Fruit fly (Drosophila melanogaster) whole organism, embryonic: ENCODE data around the gene wrd.

ENCODE experiments used
- Atf-2 ChIP-seq: fragments of 200-800 bp; sonication (Bioruptor generic); optimal IDR thresholded peaks from 2 replicates; lab custom pipeline; 2016; ENCODE audit warnings: missing biosample characterization, missing genetic modification characterization
- Bdp1 ChIP-seq: fragments of 200-800 bp; sonication (Bioruptor generic); optimal IDR thresholded peaks from 3 replicates; lab custom pipeline; 2016; ENCODE audit warnings: missing biosample characterization, missing genetic modification characterization
- CG10147 ChIP-seq: fragments of 200-800 bp; sonication (Bioruptor generic); optimal IDR thresholded peaks from 2 replicates; lab custom pipeline; 2019; ENCODE audit warnings: missing biosample characterization, mild to moderate bottlenecking, missing genetic modification characterization, moderate library complexity
- CG1024 ChIP-seq: fragments of 200-800 bp; sonication (Bioruptor generic); IDR thresholded peaks from 2 replicates; pipeline ENCODE4 v1.3.6; 2022; ENCODE audit warnings: missing biosample characterization, missing genetic modification characterization
- CG10267 ChIP-seq: fragments of 200-800 bp; sonication (Bioruptor generic); optimal IDR thresholded peaks from 2 replicates; lab custom pipeline; 2018; ENCODE audit warnings: missing biosample characterization, mild to moderate bottlenecking, missing genetic modification characterization, moderate library complexity
- CG11247 ChIP-seq: fragments of 200-800 bp; sonication (Bioruptor generic); IDR thresholded peaks from 2 replicates; pipeline ENCODE4 v1.3.6; 2022; ENCODE audit warnings: missing biosample characterization, missing genetic modification characterization
- CG14710 ChIP-seq: fragments of 200-800 bp; sonication (Bioruptor generic); optimal IDR thresholded peaks from 3 replicates; lab custom pipeline; 2019; ENCODE audit warnings: missing biosample characterization, mild to moderate bottlenecking, missing genetic modification characterization, moderate library complexity
- CG15514 ChIP-seq: fragments of 200-800 bp; sonication (Bioruptor generic); optimal IDR thresholded peaks from 3 replicates; lab custom pipeline; 2017; ENCODE audit warnings: missing biosample characterization, missing genetic modification characterization, mild to moderate bottlenecking, moderate library complexity, missing genetic modification reagents
- CG16863 ChIP-seq: fragments of 200-800 bp; sonication (Bioruptor generic); optimal IDR thresholded peaks from 3 replicates; lab custom pipeline; 2016; ENCODE audit warnings: missing biosample characterization, missing genetic modification characterization
- CG17328 ChIP-seq: fragments of 200-800 bp; sonication (Bioruptor generic); IDR thresholded peaks from 2 replicates; pipeline ENCODE4 v1.3.6; 2022; ENCODE audit warnings: missing biosample characterization, missing genetic modification characterization
- CG17385 ChIP-seq: fragments of 200-800 bp; sonication (Bioruptor generic); optimal IDR thresholded peaks from 3 replicates; lab custom pipeline; 2018; ENCODE audit warnings: missing biosample characterization, mild to moderate bottlenecking, missing genetic modification characterization
- CG1792 ChIP-seq: fragments of 200-800 bp; sonication (Bioruptor generic); optimal IDR thresholded peaks from 2 replicates; lab custom pipeline; 2016; ENCODE audit warnings: missing biosample characterization, missing genetic modification characterization
- CG1832 ChIP-seq: fragments of 200-800 bp; sonication (Bioruptor generic); optimal IDR thresholded peaks from 2 replicates; lab custom pipeline; 2017; ENCODE audit warnings: missing biosample characterization, mild to moderate bottlenecking, missing genetic modification characterization, inconsistent platforms
- CG18476 ChIP-seq: fragments of 200-800 bp; sonication (Bioruptor generic); optimal IDR thresholded peaks from 2 replicates; lab custom pipeline; 2016; ENCODE audit warnings: missing biosample characterization, mild to moderate bottlenecking, missing genetic modification characterization
- CG31224 ChIP-seq: fragments of 200-800 bp; sonication (Bioruptor generic); IDR thresholded peaks from 2 replicates; pipeline ENCODE4 v1.3.6; 2022; ENCODE audit warnings: missing biosample characterization, missing genetic modification characterization
- CG33557 ChIP-seq: fragments of 200-800 bp; sonication (Bioruptor generic); optimal IDR thresholded peaks from 2 replicates; lab custom pipeline; 2019; ENCODE audit warnings: missing biosample characterization, mild to moderate bottlenecking, missing genetic modification characterization, moderate library complexity
- CG6689 ChIP-seq: fragments of 200-800 bp; sonication (Bioruptor generic); IDR thresholded peaks from 2 replicates; pipeline ENCODE4 v1.3.6; 2022; ENCODE audit warnings: missing biosample characterization, missing genetic modification characterization
- CG6765 ChIP-seq: fragments of 200-800 bp; sonication (Bioruptor generic); optimal IDR thresholded peaks from 3 replicates; lab custom pipeline; 2017; ENCODE audit warnings: missing biosample characterization, mild to moderate bottlenecking, missing genetic modification characterization
- CG7839 ChIP-seq: fragments of 200-800 bp; sonication (Bioruptor generic); optimal IDR thresholded peaks from 3 replicates; lab custom pipeline; 2018; ENCODE audit warnings: missing biosample characterization, mild to moderate bottlenecking, missing genetic modification characterization, moderate library complexity
- CG8281 ChIP-seq: fragments of 200-800 bp; sonication (Bioruptor generic); optimal IDR thresholded peaks from 2 replicates; lab custom pipeline; 2018; ENCODE audit warnings: missing biosample characterization, mild to moderate bottlenecking, missing genetic modification characterization, moderate library complexity
- CG9797 ChIP-seq: fragments of 200-800 bp; sonication (Bioruptor generic); optimal IDR thresholded peaks from 3 replicates; lab custom pipeline; 2018; ENCODE audit warnings: missing biosample characterization, mild to moderate bottlenecking, missing genetic modification characterization
- CTCF ChIP-seq: fragments of 200-800 bp; sonication (Bioruptor generic); optimal IDR thresholded peaks from 2 replicates; lab custom pipeline; 2017; ENCODE audit warnings: missing biosample characterization, mild to moderate bottlenecking, missing genetic modification characterization, moderate library complexity
- Chrac-16 ChIP-seq: fragments of 200-800 bp; sonication (Bioruptor generic); optimal IDR thresholded peaks from 3 replicates; lab custom pipeline; 2016; ENCODE audit warnings: missing biosample characterization, missing genetic modification characterization
- D ChIP-seq, 2 experiments: fragments of 200-800 bp in 1 of 2; fragments of >200 bp in 1 of 2; sonication (Bioruptor generic) in 1 of 2; optimal IDR thresholded peaks; 2 replicates in 1 of 2; 3 replicates in 1 of 2; lab custom pipeline; 2017; ENCODE audit warnings: mild to moderate bottlenecking in 1 of 2, missing biosample characterization in 1 of 2, missing genetic modification characterization in 1 of 2, missing genetic modification reagents in 1 of 2
- D19A ChIP-seq: fragments of 200-800 bp; optimal IDR thresholded peaks from 3 replicates; lab custom pipeline; 2019; ENCODE audit warnings: missing biosample characterization, mild to moderate bottlenecking, missing genetic modification characterization, moderate library complexity
- MTF-1 ChIP-seq: fragments of 200-800 bp; sonication (Bioruptor generic); optimal IDR thresholded peaks from 2 replicates; lab custom pipeline; 2018; ENCODE audit warnings: missing biosample characterization, mild to moderate bottlenecking, missing genetic modification characterization, borderline replicate concordance
- Oaz ChIP-seq: fragments of 200-800 bp; sonication (Bioruptor generic); IDR thresholded peaks from 2 replicates; pipeline ENCODE4 v1.3.6; 2022; ENCODE audit warnings: missing biosample characterization, missing genetic modification characterization
- Rfx ChIP-seq: fragments of 200-800 bp; sonication (Bioruptor generic); IDR thresholded peaks from 2 replicates; pipeline ENCODE4 v1.3.6; 2022; ENCODE audit warnings: missing biosample characterization, missing genetic modification characterization
- Six4 ChIP-seq: fragments of 200-800 bp; sonication (Bioruptor generic); optimal IDR thresholded peaks from 2 replicates; lab custom pipeline; 2016; ENCODE audit warnings: missing biosample characterization, missing genetic modification characterization
- Sry-δ ChIP-seq: fragments of 200-800 bp; sonication (Bioruptor generic); optimal IDR thresholded peaks from 2 replicates; lab custom pipeline; 2016; ENCODE audit warnings: missing biosample characterization, missing genetic modification characterization
- YL-1 ChIP-seq: fragments of 200-800 bp; sonication (Bioruptor generic); optimal IDR thresholded peaks from 3 replicates; lab custom pipeline; 2017; ENCODE audit warnings: missing biosample characterization, mild to moderate bottlenecking, missing genetic modification characterization
- abd-A ChIP-seq: fragments of 200-800 bp; sonication (Bioruptor generic); optimal IDR thresholded peaks from 3 replicates; lab custom pipeline; 2019; ENCODE audit warnings: missing biosample characterization, mild to moderate bottlenecking, missing genetic modification characterization, moderate library complexity
- ara ChIP-seq: fragments of 200-800 bp; sonication (Bioruptor generic); IDR thresholded peaks from 2 replicates; pipeline ENCODE4 v1.3.6; 2022; ENCODE audit warnings: missing biosample characterization, missing genetic modification characterization
- chn ChIP-seq: fragments of 200-800 bp; sonication (Bioruptor generic); optimal IDR thresholded peaks from 2 replicates; lab custom pipeline; 2016; ENCODE audit warnings: missing biosample characterization, missing genetic modification characterization
- esg ChIP-seq: fragments of 200-800 bp; sonication (Bioruptor generic); conservative IDR thresholded peaks from 2 replicates; pipeline ENCODE4 v1.3.6; 2022; ENCODE audit warnings: missing biosample characterization, missing genetic modification characterization
- fd3F ChIP-seq: fragments of 200-800 bp; sonication (Bioruptor generic); optimal IDR thresholded peaks from 2 replicates; lab custom pipeline; 2018; ENCODE audit warnings: missing biosample characterization, mild to moderate bottlenecking, missing genetic modification characterization, moderate library complexity
- fru ChIP-seq: fragments of >200 bp; optimal IDR thresholded peaks from 2 replicates; lab custom pipeline; 2017
- gfzf ChIP-seq: fragments of 200-800 bp; sonication (Bioruptor generic); optimal IDR thresholded peaks from 2 replicates; lab custom pipeline; 2016; ENCODE audit warnings: missing biosample characterization, mild to moderate bottlenecking, missing genetic modification characterization, moderate library complexity
- h ChIP-seq: fragments of >200 bp; optimal IDR thresholded peaks from 2 replicates; lab custom pipeline; 2017
- lmd ChIP-seq: fragments of 200-800 bp; sonication (Bioruptor generic); IDR thresholded peaks from 2 replicates; pipeline ENCODE4 v1.3.6; 2022; ENCODE audit warnings: missing biosample characterization, missing genetic modification characterization
- pita ChIP-seq: fragments of 200-800 bp; sonication (Bioruptor generic); optimal IDR thresholded peaks from 2 replicates; lab custom pipeline; 2017; ENCODE audit warnings: missing biosample characterization, mild to moderate bottlenecking, missing genetic modification characterization
- psq ChIP-seq: fragments of 200-800 bp; sonication (Bioruptor generic); optimal IDR thresholded peaks from 2 replicates; lab custom pipeline; 2017; ENCODE audit warnings: missing biosample characterization, missing genetic modification characterization
- ranshi ChIP-seq: fragments of 200-800 bp; sonication (Bioruptor generic); IDR thresholded peaks from 2 replicates; pipeline ENCODE4 v1.3.6; 2022; ENCODE audit warnings: missing biosample characterization, missing genetic modification characterization
- rib ChIP-seq: fragments of 200-800 bp; sonication (Bioruptor generic); IDR thresholded peaks from 2 replicates; pipeline ENCODE4 v1.3.6; 2022; ENCODE audit warnings: missing biosample characterization, missing genetic modification characterization
- sisA ChIP-seq: fragments of 200-800 bp; sonication (Bioruptor generic); IDR thresholded peaks from 2 replicates; pipeline ENCODE4 v1.3.6; 2022; ENCODE audit warnings: missing biosample characterization, missing genetic modification characterization
- slp2 ChIP-seq: fragments of 200-800 bp; sonication (Bioruptor generic); optimal IDR thresholded peaks from 2 replicates; lab custom pipeline; 2016; ENCODE audit warnings: missing biosample characterization, missing genetic modification characterization
- sna ChIP-seq: fragments of 200-800 bp; sonication (Bioruptor generic); IDR thresholded peaks from 2 replicates; pipeline ENCODE4 v1.3.6; 2022; ENCODE audit warnings: missing biosample characterization, missing genetic modification characterization; ENCODE audit not compliant: partially characterized antibody
- ssp ChIP-seq: fragments of 200-800 bp; sonication (Bioruptor generic); IDR thresholded peaks from 2 replicates; pipeline ENCODE4 v1.3.6; 2022; ENCODE audit warnings: missing biosample characterization, missing genetic modification characterization
- stc ChIP-seq: fragments of 200-800 bp; sonication (Bioruptor generic); IDR thresholded peaks from 2 replicates; pipeline ENCODE4 v1.3.6; 2022; ENCODE audit warnings: missing biosample characterization, missing genetic modification characterization
- wek ChIP-seq: fragments of 200-800 bp; sonication (Bioruptor generic); optimal IDR thresholded peaks from 3 replicates; lab custom pipeline; 2018; ENCODE audit warnings: missing biosample characterization, mild to moderate bottlenecking, missing genetic modification characterization, moderate library complexity
- zen2 ChIP-seq: fragments of 200-800 bp; sonication (Bioruptor generic); IDR thresholded peaks from 3 replicates; pipeline ENCODE4 v1.3.6; 2022; ENCODE audit warnings: missing biosample characterization, missing genetic modification characterization; ENCODE audit not compliant: partially characterized antibody

The wrd gene

DNA sequence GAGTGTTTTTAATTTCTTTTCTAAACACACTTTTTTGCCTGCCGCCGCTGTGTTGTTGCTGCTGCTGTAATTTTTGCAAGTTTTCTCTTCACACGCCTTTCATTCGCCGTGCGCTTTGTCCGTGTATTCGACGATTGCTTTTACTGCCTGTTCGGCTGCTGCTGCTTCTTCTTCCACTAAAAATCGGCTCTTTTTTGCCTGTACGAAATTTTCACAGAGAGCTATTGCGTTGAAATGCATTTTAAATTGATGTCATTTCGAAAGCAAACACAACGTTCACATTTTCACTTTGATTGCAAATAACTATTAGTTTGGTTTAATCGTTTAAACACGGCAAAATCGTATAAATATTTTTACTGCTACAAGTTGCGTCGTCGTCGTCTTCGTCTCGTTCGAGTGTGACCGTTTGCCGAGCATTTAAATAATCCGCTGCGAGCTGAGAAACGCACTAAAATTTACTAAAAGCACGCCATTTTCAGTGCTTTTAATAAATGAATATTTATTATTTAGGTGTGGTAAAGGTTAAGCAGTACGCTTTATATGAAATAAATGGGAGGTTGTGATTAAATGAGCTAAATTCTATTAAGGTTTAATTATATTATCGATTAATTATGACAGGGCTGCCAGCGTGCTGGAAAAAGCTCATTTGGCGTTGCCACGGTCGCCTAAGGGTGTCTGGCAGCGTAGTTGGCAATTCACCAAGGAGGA lies 31.8 kb downstream of the wrd start, which contains the start of the genes Ssdp and CG7985 (continued):
- TF ChIP-seq slp2 (GFP tag; lab: Kevin White, UChicago) (no peak), CG10267 (tag; lab: Kevin White, UChicago) (peak; percentile 8), CG14710 (peak; percentile 47), Bdp1 (no peak), CG1024 (no peak), CG8281 (tag; lab: Kevin White, UChicago) (no peak), gfzf (GFP tag; lab: Kevin White, UChicago) (peak; percentile 81), Rfx (GFP tag; lab: Robert Waterston, UW) (no peak), stc (GFP tag; lab: Robert Waterston, UW) (no peak), Oaz (GFP tag; lab: Robert Waterston, UW) (no peak), CG15514 (GFP tag; lab: Kevin White, UChicago) (peak; percentile 60), CG6689 (GFP tag; lab: Robert Waterston, UW) (no peak), CG1792 (no peak), CG17385 (peak; percentile 97), YL-1 (GFP tag; lab: Kevin White, UChicago) (peak; percentile 42), CG33557 (GFP tag; lab: Kevin White, UChicago) (no peak), CTCF (GFP tag; lab: Kevin White, UChicago) (peak; percentile 16), D19A (tag; lab: Kevin White, UChicago) (no peak), lmd (GFP tag; lab: Robert Waterston, UW) (no peak), h (lab: Kevin White, UChicago) (no peak), ssp (GFP tag; lab: Robert Waterston, UW) (no peak), CG18476 (GFP tag; lab: Kevin White, UChicago) (no peak), CG6765 (no peak), wek (GFP tag; lab: Kevin White, UChicago) (no peak), CG1832 (GFP tag; lab: Kevin White, UChicago) (no peak), fd3F (GFP tag; lab: Kevin White, UChicago) (no peak), CG10147 (GFP tag; lab: Kevin White, UChicago) (peak; percentile 12), Six4 (GFP tag; lab: Kevin White, UChicago) (no peak), chn (GFP tag; lab: Kevin White, UChicago) (no peak), sna (GFP tag; lab: Robert Waterston, UW) (no peak), zen2 (GFP tag; lab: Robert Waterston, UW) (no peak), CG9797 (peak; percentile 83), CG11247 (GFP tag; lab: Robert Waterston, UW) (no peak), rib (GFP tag; lab: Robert Waterston, UW) (no peak), Sry-δ (GFP tag; lab: Kevin White, UChicago) (peak; percentile 27), Atf-2 (no peak), ranshi (no peak), ara (no peak), esg (GFP tag; lab: Robert Waterston, UW) (no peak), CG31224 (GFP tag; lab: Robert Waterston, UW) (no peak), fru (lab: Kevin White, UChicago) (no peak), CG16863 (GFP tag; lab: Kevin White, UChicago) (no peak), psq (GFP tag; lab: Kevin White, UChicago) (peak; percentile 92), pita (GFP tag; lab: Kevin White, UChicago) (no peak), CG17328 (GFP tag; lab: Robert Waterston, UW) (no peak), abd-A (tag; lab: Kevin White, UChicago) (no peak), Chrac-16 (GFP tag; lab: Kevin White, UChicago) (no peak), MTF-1 (GFP tag; lab: Kevin White, UChicago) (no peak), sisA (no peak), D (optimal IDR thresholded peaks at IDR 0.05; lab: Kevin White, UChicago) (no peak), D (GFP tag; optimal IDR thresholded peaks at IDR 0.05; lab: Kevin White, UChicago) (no peak), CG7839 (no peak)
